Worm (Caenorhabditis elegans): ENCODE results near the gene kin-5.

The kin-5 gene

ce11 chrIV:9969081-9969480, at the start of gene kin-5, which contains the start of gene C47E12.11:
Gene kin-5 (minus strand): TSS chrIV:9969181.
Gene C47E12.11 (plus strand): TSS chrIV:9969400.
- no peak for TF ChIP-seq rnt-1 (tag; optimal IDR thresholded peaks at IDR 0.05)
- no peak for TF ChIP-seq zip-5 (tag; optimal IDR thresholded peaks at IDR 0.05)
- no peak for TF ChIP-seq ref-2 (tag; optimal IDR thresholded peaks at IDR 0.05)
- TF ChIP-seq ceh-18 (tag; optimal IDR thresholded peaks at IDR 0.05), result no peak
- TF ChIP-seq elt-2 (tag; optimal IDR thresholded peaks at IDR 0.05), result no peak
- no peak for TF ChIP-seq nfya-1 (tag; optimal IDR thresholded peaks at IDR 0.05)
- no peak for TF ChIP-seq ceh-48 (tag; optimal IDR thresholded peaks at IDR 0.05)
- TF ChIP-seq ceh-34 (tag; optimal IDR thresholded peaks at IDR 0.05), result no peak
- no peak for TF ChIP-seq F13H6.1 (tag; optimal IDR thresholded peaks at IDR 0.05)

ce11 chrIV:10017633-10018032, 48.7 kb upstream of the kin-5 start, which contains the start of gene F44D12.2:
Gene F44D12.2 (minus strand): TSS chrIV:10017733.
- TF ChIP-seq ceh-31 (tag; optimal IDR thresholded peaks at IDR 0.05), result no peak
- TF ChIP-seq sox-4 (tag; optimal IDR thresholded peaks at IDR 0.05), result no peak
- no peak for TF ChIP-seq zip-5 (tag; optimal IDR thresholded peaks at IDR 0.05)
- TF ChIP-seq ceh-22 (tag; optimal IDR thresholded peaks at IDR 0.05), result no peak
- no peak for TF ChIP-seq lim-6 (tag; optimal IDR thresholded peaks at IDR 0.05)
- no peak for TF ChIP-seq hlh-6 (tag; optimal IDR thresholded peaks at IDR 0.05)

ce11 chrIV:10016977-10017376, 48.0 kb upstream of the kin-5 start, which contains the start of gene ent-7:
Gene ent-7 (plus strand): TSS chrIV:10017277.
- TF ChIP-seq unc-55 (GFP tag; optimal IDR thresholded peaks at IDR 0.05) (no peak), madf-2 (tag; optimal IDR thresholded peaks at IDR 0.05) (no peak), sox-2 (GFP tag; IDR thresholded peaks at IDR 0.05) (no peak), ceh-18 (tag; optimal IDR thresholded peaks at IDR 0.05) (no peak), hlh-8 (tag; optimal IDR thresholded peaks at IDR 0.05) (no peak), ttx-3 (tag; optimal IDR thresholded peaks at IDR 0.05) (no peak), hlh-30 (tag; optimal IDR thresholded peaks at IDR 0.05; ENCODE audit: insufficient read depth) (no peak), mec-3 (tag; optimal IDR thresholded peaks at IDR 0.05; ENCODE audit: borderline replicate concordance) (no peak), hlh-15 (tag; optimal IDR thresholded peaks at IDR 0.05) (no peak), ceh-22 (tag; optimal IDR thresholded peaks at IDR 0.05) (no peak), pha-2 (tag; optimal IDR thresholded peaks at IDR 0.05) (no peak), lin-11 (tag; optimal IDR thresholded peaks at IDR 0.05) (no peak), K02D7.2 (tag; optimal IDR thresholded peaks at IDR 0.05) (no peak), hlh-6 (tag; optimal IDR thresholded peaks at IDR 0.05) (no peak), Y22D7AL.16 (tag; optimal IDR thresholded peaks at IDR 0.05) (no peak), pax-1 (tag; optimal IDR thresholded peaks at IDR 0.05) (no peak), ceh-45 (GFP tag; IDR thresholded peaks at IDR 0.05) (no peak)

ce11 chrIV:10009536-10009935, 40.6 kb upstream of the kin-5 start, which contains the start of gene magu-4:
Gene magu-4 (plus strand): TSS chrIV:10009753.
- TF ChIP-seq ceh-22 (tag; optimal IDR thresholded peaks at IDR 0.05) (no peak), hlh-13 (GFP tag; optimal IDR thresholded peaks at IDR 0.05) (no peak), pax-1 (tag; optimal IDR thresholded peaks at IDR 0.05) (no peak), hlh-30 (tag; optimal IDR thresholded peaks at IDR 0.05; ENCODE audit: insufficient read depth) (no peak), ceh-18 (tag; optimal IDR thresholded peaks at IDR 0.05) (no peak), eyg-1 (tag; optimal IDR thresholded peaks at IDR 0.05) (no peak), tbx-7 (tag; optimal IDR thresholded peaks at IDR 0.05) (no peak), ceh-6 (GFP tag; optimal IDR thresholded peaks at IDR 0.05) (no peak), ceh-14 (tag; optimal IDR thresholded peaks at IDR 0.05) (no peak), dve-1 (tag; optimal IDR thresholded peaks at IDR 0.05) (no peak), mec-3 (tag; optimal IDR thresholded peaks at IDR 0.05; ENCODE audit: borderline replicate concordance) (no peak), lim-6 (tag; optimal IDR thresholded peaks at IDR 0.05) (no peak), ceh-9 (tag; optimal IDR thresholded peaks at IDR 0.05) (no peak), ets-4 (tag; optimal IDR thresholded peaks at IDR 0.05) (no peak)
